Worm (Caenorhabditis elegans) whole organism, late embryonic: Measurements from ENCODE around the gene F19C6.3.

ENCODE experiments used
- F13H6.1 ChIP-seq: sonication (generic microtip); optimal IDR thresholded peaks from 2 replicates; lab custom pipeline; 2016; ENCODE audit warnings: missing genetic modification characterization, missing compliant biosample characterization
- K02D7.2 ChIP-seq: sonication (generic microtip); optimal IDR thresholded peaks from 2 replicates; lab custom pipeline; 2017; ENCODE audit warnings: mild to moderate bottlenecking, missing genetic modification characterization, missing compliant biosample characterization
- K09A11.1 ChIP-seq: sonication (generic microtip); optimal IDR thresholded peaks from 2 replicates; lab custom pipeline; 2017; ENCODE audit warnings: antibody characterized with exemption, mild to moderate bottlenecking, missing genetic modification characterization, missing compliant biosample characterization; ENCODE audit not compliant: insufficient read depth
- T23F11.4 ChIP-seq: fragments of 200-800 bp; sonication (Bioruptor generic); optimal IDR thresholded peaks from 2 replicates; lab custom pipeline; 2018; ENCODE audit warnings: mild to moderate bottlenecking, missing genetic modification characterization, missing compliant biosample characterization
- ahr-1 ChIP-seq: sonication (generic microtip); optimal IDR thresholded peaks from 2 replicates; lab custom pipeline; 2016; ENCODE audit warnings: missing genetic modification characterization, missing compliant biosample characterization
- ama-1 ChIP-seq: fragments of 150-350 bp; optimal IDR thresholded peaks from 2 replicates; lab custom pipeline; 2014
- ceh-19 ChIP-seq: fragments of 200-800 bp; sonication (Bioruptor generic); optimal IDR thresholded peaks from 2 replicates; lab custom pipeline; 2018; ENCODE audit warnings: mild to moderate bottlenecking, missing genetic modification characterization, missing compliant biosample characterization
- ceh-24 ChIP-seq: sonication (generic microtip); optimal IDR thresholded peaks from 2 replicates; lab custom pipeline; 2016; ENCODE audit warnings: mild to moderate bottlenecking, missing genetic modification characterization, missing compliant biosample characterization
- ceh-30 ChIP-seq: fragments of 150-350 bp; optimal IDR thresholded peaks from 2 replicates; lab custom pipeline; 2014; ENCODE audit warnings: missing biosample characterization, missing genetic modification characterization
- ceh-34 ChIP-seq: sonication (generic microtip); optimal IDR thresholded peaks from 2 replicates; lab custom pipeline; 2016; ENCODE audit warnings: mild to moderate bottlenecking, missing genetic modification characterization, missing compliant biosample characterization
- ceh-9 ChIP-seq: sonication (generic microtip); optimal IDR thresholded peaks from 2 replicates; lab custom pipeline; 2016; ENCODE audit warnings: mild to moderate bottlenecking, missing genetic modification characterization, inconsistent platforms, missing compliant biosample characterization
- elt-2 ChIP-seq: sonication (generic microtip); optimal IDR thresholded peaks from 2 replicates; lab custom pipeline; 2016; ENCODE audit warnings: missing genetic modification reagents, missing genetic modification characterization, missing compliant biosample characterization
- elt-4 ChIP-seq: sonication (generic microtip); optimal IDR thresholded peaks from 2 replicates; lab custom pipeline; 2016; ENCODE audit warnings: missing genetic modification characterization, missing compliant biosample characterization
- ets-4 ChIP-seq: sonication (generic microtip); optimal IDR thresholded peaks from 2 replicates; lab custom pipeline; 2016; ENCODE audit warnings: missing genetic modification characterization, missing compliant biosample characterization
- fkh-6 ChIP-seq: sonication (generic microtip); optimal IDR thresholded peaks from 2 replicates; lab custom pipeline; 2016; ENCODE audit warnings: missing genetic modification characterization, missing compliant biosample characterization
- gmeb-2 ChIP-seq: sonication (generic microtip); optimal IDR thresholded peaks from 2 replicates; lab custom pipeline; 2016; ENCODE audit warnings: missing genetic modification characterization, inconsistent platforms, missing compliant biosample characterization
- hlh-13 ChIP-seq: fragments of 200-800 bp; sonication (Bioruptor generic); optimal IDR thresholded peaks from 2 replicates; lab custom pipeline; 2018; ENCODE audit warnings: mild to moderate bottlenecking, missing genetic modification characterization, missing compliant biosample characterization
- hlh-30 ChIP-seq: sonication (generic microtip); optimal IDR thresholded peaks from 2 replicates; lab custom pipeline; 2017; ENCODE audit warnings: antibody characterized with exemption, missing genetic modification characterization, missing compliant biosample characterization; ENCODE audit not compliant: insufficient read depth
- hlh-6 ChIP-seq: sonication (generic microtip); optimal IDR thresholded peaks from 2 replicates; lab custom pipeline; 2016; ENCODE audit warnings: missing genotype, missing genetic modification characterization, missing compliant biosample characterization
- lim-6 ChIP-seq: sonication (generic microtip); optimal IDR thresholded peaks from 2 replicates; lab custom pipeline; 2016; ENCODE audit warnings: missing genetic modification characterization, missing compliant biosample characterization
- madf-2 ChIP-seq: sonication (generic microtip); optimal IDR thresholded peaks from 2 replicates; lab custom pipeline; 2017; ENCODE audit warnings: missing genetic modification characterization, missing compliant biosample characterization
- mec-3 ChIP-seq: sonication (generic microtip); optimal IDR thresholded peaks from 2 replicates; lab custom pipeline; 2016; ENCODE audit warnings: borderline replicate concordance, missing genetic modification characterization, missing compliant biosample characterization
- nfya-1 ChIP-seq: sonication (generic microtip); optimal IDR thresholded peaks from 2 replicates; lab custom pipeline; 2017; ENCODE audit warnings: missing genetic modification characterization, mild to moderate bottlenecking, missing compliant biosample characterization, antibody characterized with exemption, moderate library complexity
- pag-3 ChIP-seq: sonication (generic microtip); optimal IDR thresholded peaks from 2 replicates; lab custom pipeline; 2016; ENCODE audit warnings: missing compliant biosample characterization, missing genetic modification characterization, borderline replicate concordance
- pat-9 ChIP-seq: fragments of 200-800 bp; sonication (Bioruptor generic); optimal IDR thresholded peaks from 2 replicates; lab custom pipeline; 2018; ENCODE audit warnings: mild to moderate bottlenecking, missing genetic modification characterization, moderate library complexity, missing compliant biosample characterization
- pax-1 ChIP-seq: fragments of 150-350 bp; optimal IDR thresholded peaks from 2 replicates; lab custom pipeline; 2014; ENCODE audit warnings: missing biosample characterization, missing genetic modification characterization
- pha-4 ChIP-seq: fragments of 150-350 bp; optimal IDR thresholded peaks from 2 replicates; lab custom pipeline; 2018; ENCODE audit warnings: missing biosample characterization, missing genetic modification reagents, missing genetic modification characterization
- rnt-1 ChIP-seq: sonication (generic microtip); optimal IDR thresholded peaks from 2 replicates; lab custom pipeline; 2016; ENCODE audit warnings: missing genetic modification characterization, missing compliant biosample characterization
- sox-2 ChIP-seq: fragments of 200-800 bp; sonication (Bioruptor generic); IDR thresholded peaks from 2 replicates; pipeline ENCODE4 v1.3.6; 2022; ENCODE audit warnings: missing genetic modification reagents, missing genetic modification characterization, missing compliant biosample characterization
- sox-4 ChIP-seq: sonication (generic microtip); optimal IDR thresholded peaks from 2 replicates; lab custom pipeline; 2017; ENCODE audit warnings: mild to moderate bottlenecking, missing genetic modification characterization, inconsistent platforms, missing compliant biosample characterization
- unc-3 ChIP-seq, 2 experiments: fragments of 200-800 bp in 1 of 2; sonication (Bioruptor generic) in 1 of 2; sonication (generic microtip) in 1 of 2; conservative IDR thresholded peaks in 1 of 2; optimal IDR thresholded peaks in 1 of 2; 2 replicates each; pipeline versions ENCODE4 v1.3.6 to Lab custom; 2016 to 2022; ENCODE audit warnings: missing compliant biosample characterization in 2 of 2, missing genetic modification characterization in 2 of 2, missing genetic modification reagents in 1 of 2
- unc-42 ChIP-seq: sonication (generic microtip); optimal IDR thresholded peaks from 2 replicates; lab custom pipeline; 2016; ENCODE audit warnings: missing genotype, missing genetic modification characterization, missing compliant biosample characterization
- unc-55 ChIP-seq: sonication (generic microtip); optimal IDR thresholded peaks from 2 replicates; lab custom pipeline; 2017; ENCODE audit warnings: missing biosample characterization, missing genetic modification reagents, missing genetic modification characterization
- unc-86 ChIP-seq: sonication (generic microtip); optimal IDR thresholded peaks from 2 replicates; lab custom pipeline; 2016; ENCODE audit warnings: missing genetic modification characterization, missing compliant biosample characterization
- zip-5 ChIP-seq: sonication (generic microtip); optimal IDR thresholded peaks from 2 replicates; lab custom pipeline; 2016; ENCODE audit warnings: missing genetic modification characterization, missing compliant biosample characterization
- ztf-16 ChIP-seq: sonication (generic microtip); optimal IDR thresholded peaks from 2 replicates; lab custom pipeline; 2017; ENCODE audit warnings: missing genetic modification characterization, missing compliant biosample characterization

Gene F19C6.3

DNA sequence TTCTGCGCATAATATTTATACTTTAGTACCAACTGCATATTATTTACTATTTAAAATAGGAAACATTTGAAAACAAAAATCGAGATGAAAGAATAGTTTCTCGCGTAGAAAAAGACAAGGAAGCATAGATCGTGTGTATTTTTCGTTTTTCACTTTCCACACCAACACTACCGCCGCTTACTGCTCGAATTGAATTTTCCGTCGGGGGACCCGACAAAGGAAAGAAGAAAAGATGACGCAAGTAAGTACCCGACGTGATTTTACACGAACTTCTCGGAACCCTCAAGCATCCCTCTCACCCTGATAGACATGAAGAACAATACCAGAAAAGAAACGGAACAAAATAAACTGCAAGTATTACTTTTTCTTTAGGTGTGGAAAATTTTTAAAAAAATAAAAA is 27.3 kb downstream of the F19C6.3 start:
- TF ChIP-seq sox-2 (no peak), zip-5 (tag; lab: Kevin White, UChicago) (no peak), F13H6.1 (tag; lab: Kevin White, UChicago) (no peak), ztf-16 (tag; lab: Kevin White, UChicago) (no peak), K09A11.1 (no peak), rnt-1 (no peak)
- TF ChIP-seq, all 69 proteins: peak for 0

DNA sequence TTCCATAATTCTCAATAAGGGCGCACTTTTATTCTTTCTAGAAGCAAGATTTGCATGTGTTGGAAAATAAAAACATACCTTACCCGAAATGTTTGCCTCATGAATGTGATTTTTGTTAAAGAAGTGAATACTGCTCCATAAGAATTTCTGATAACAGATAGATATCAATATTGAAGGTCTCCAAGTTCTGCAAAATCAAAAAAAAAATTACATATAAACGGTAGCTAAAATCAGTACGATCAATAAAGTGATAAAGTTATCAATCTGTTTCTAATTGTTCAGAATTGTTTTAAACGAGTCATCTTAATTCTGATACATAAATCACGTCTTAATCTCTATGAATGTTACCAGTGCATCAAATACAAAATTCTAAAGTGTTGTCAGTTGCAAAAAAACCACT is 32.4 kb downstream of the F19C6.3 start, which contains the start of gene mgl-1:
mgl-1 (minus strand) TSS at position 101 of the 400 bp plus-strand sequence.
- TF ChIP-seq pha-4 (tag; lab: Kevin White, UChicago) (no peak), ceh-9 (tag; lab: Kevin White, UChicago) (no peak), ets-4 (no peak), hlh-13 (GFP tag; lab: Kevin White, UChicago) (no peak), pax-1 (tag; lab: Kevin White, UChicago) (no peak), hlh-30 (no peak), unc-86 (no peak), unc-42 (tag; lab: Kevin White, UChicago) (no peak), nfya-1 (tag; lab: Kevin White, UChicago) (no peak), T23F11.4 (GFP tag; lab: Kevin White, UChicago) (no peak), pat-9 (no peak), K09A11.1 (no peak)
- TF ChIP-seq, all 69 proteins: peak for 0

DNA sequence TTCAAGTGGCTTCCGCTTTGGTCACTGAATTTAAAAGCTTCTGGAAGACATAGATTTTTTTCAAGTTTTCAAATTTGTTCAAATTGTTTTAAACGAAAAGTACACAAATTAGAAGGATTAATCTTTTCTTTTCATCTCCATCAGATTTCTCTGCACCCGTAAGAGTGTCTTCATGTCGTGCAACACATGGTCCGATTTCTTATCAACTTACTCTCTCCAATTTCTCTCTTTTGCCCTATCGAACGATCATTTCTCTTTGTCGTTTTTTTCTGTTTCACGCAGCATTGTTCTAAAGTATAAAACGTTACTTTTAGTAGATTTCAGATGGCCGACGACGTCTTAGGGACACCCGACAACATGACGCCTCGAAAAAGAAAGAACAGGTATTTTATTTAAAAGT is 43.3 kb downstream of the F19C6.3 start, which contains the start of gene pssy-1:
pssy-1 (plus strand) TSS at position 318 of the 400 bp plus-strand sequence.
- TF ChIP-seq hlh-30 (no peak), ceh-9 (tag; lab: Kevin White, UChicago) (no peak), ceh-30 (tag; lab: Kevin White, UChicago) (no peak), gmeb-2 (tag; lab: Kevin White, UChicago) (no peak), unc-55 (GFP tag; lab: Kevin White, UChicago) (no peak), ceh-34 (tag; lab: Kevin White, UChicago) (no peak), ztf-16 (tag; lab: Kevin White, UChicago) (no peak), ceh-24 (tag; lab: Kevin White, UChicago) (no peak), sox-2 (no peak), hlh-6 (tag; lab: Kevin White, UChicago) (no peak), K09A11.1 (no peak), K02D7.2 (tag; lab: Kevin White, UChicago) (no peak), T23F11.4 (GFP tag; lab: Kevin White, UChicago) (no peak), elt-4 (tag; lab: Kevin White, UChicago) (no peak), ceh-19 (GFP tag; lab: Kevin White, UChicago) (no peak), sox-4 (tag; lab: Kevin White, UChicago) (no peak), ets-4 (no peak), madf-2 (tag; lab: Kevin White, UChicago) (no peak), F13H6.1 (tag; lab: Kevin White, UChicago) (no peak), pag-3 (tag; lab: Kevin White, UChicago) (no peak)
- TF ChIP-seq, all 69 proteins: peak for 0

DNA sequence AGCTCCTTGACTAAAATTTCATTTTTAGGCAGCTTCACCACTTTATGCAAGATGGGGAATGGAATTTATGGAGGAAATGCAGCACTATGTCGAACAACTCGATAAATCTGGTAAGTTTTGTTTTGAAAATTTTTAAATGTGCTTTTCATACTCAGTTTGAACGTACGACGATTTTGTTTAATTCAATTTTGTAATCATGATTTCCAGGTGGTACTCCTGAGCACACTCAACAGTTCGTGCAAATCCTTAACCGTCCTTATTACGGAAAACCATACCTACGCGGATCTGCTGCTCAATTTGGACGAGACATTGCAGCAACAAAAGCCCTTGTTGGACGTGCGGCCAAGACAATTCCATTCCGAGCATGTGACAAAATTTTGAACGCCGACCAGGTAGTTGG is 46.0 kb downstream of the F19C6.3 start:
- TF ChIP-seq ahr-1 (no peak), ets-4 (no peak), lim-6 (tag; lab: Kevin White, UChicago) (no peak), unc-42 (tag; lab: Kevin White, UChicago) (no peak), mec-3 (tag; lab: Kevin White, UChicago) (no peak), elt-2 (tag; lab: Kevin White, UChicago) (no peak), ama-1 (lab: Kevin White, UChicago) (no peak), unc-3 (GFP tag; conservative IDR thresholded peaks at IDR 0.05; lab: Robert Waterston, UW) (no peak), unc-3 (tag; optimal IDR thresholded peaks at IDR 0.05; lab: Kevin White, UChicago) (no peak), fkh-6 (tag; lab: Kevin White, UChicago) (no peak)
